Worm (Caenorhabditis elegans) whole organism, young adult: ENCODE measurements around the gene sdz-26.

ENCODE experiments used
- him-1 ChIP-seq: sonication (generic microtip); optimal IDR thresholded peaks from 2 replicates; lab custom pipeline; 2016; ENCODE audit warnings: missing genotype, missing genetic modification reagents, missing genetic modification characterization, missing compliant biosample characterization
- rcor-1 ChIP-seq: fragments of 200-800 bp; sonication (Bioruptor generic); IDR thresholded peaks from 2 replicates; pipeline ENCODE4 v1.3.6; 2022; ENCODE audit warnings: missing genetic modification reagents, missing genetic modification characterization, missing compliant biosample characterization

ce11 chrII:14377796-14378195 is 3.8 kb upstream of the sdz-26 start, which contains the start of gene acr-20:
- TF ChIP-seq him-1 (tag; lab: Kevin White, UChicago), result no peak
- TF ChIP-seq rcor-1 (GFP tag; lab: Robert Waterston, UW), result no peak
